Worm (Caenorhabditis elegans) whole organism, dauer: ENCODE measurements around the gene sru-26.
"Not testable (repeated sequence)": the region's sequence is repeated elsewhere in the genome, so short reads cannot be mapped to it uniquely, and the experiment has no call there.

Source experiments
- unc-62 ChIP-seq: sonication (generic microtip); optimal IDR thresholded peaks from 2 replicates; lab custom pipeline; 2017; ENCODE audit warnings: missing biosample characterization, missing genetic modification reagents, missing genetic modification characterization

Gene sru-26

ce11 chrIV:12495196-12495595, 7.9 kb downstream of the sru-26 start, which contains the start of gene sru-20:
Gene sru-20 (plus strand): TSS chrIV:12495496.
- TF ChIP-seq unc-62 (GFP tag; lab: Kevin White, UChicago): no peak

DNA sequence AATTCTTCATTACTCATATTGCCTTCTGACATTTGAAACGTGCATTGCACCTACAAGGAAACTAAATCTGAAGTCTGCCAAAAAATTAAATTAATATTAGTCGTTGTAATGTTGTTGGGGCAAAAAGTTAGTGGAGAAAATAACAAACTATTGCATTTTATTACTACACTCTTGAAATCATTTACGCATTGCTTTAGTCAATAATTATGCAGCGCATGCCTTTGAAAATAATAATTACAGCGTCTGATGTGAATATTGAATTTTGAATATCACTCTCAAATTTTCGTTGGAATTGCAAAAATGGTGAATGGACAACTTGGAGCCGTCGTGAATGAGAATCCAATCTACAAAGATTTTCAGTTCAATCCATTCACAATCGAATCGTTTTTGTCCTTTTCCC, 10.9 kb downstream of the sru-26 start, which contains the start of gene sru-19:
sru-19 (plus strand) TSS at position 301 of the 400 bp plus-strand sequence.
- TF ChIP-seq unc-62 (GFP tag; lab: Kevin White, UChicago): no peak

DNA sequence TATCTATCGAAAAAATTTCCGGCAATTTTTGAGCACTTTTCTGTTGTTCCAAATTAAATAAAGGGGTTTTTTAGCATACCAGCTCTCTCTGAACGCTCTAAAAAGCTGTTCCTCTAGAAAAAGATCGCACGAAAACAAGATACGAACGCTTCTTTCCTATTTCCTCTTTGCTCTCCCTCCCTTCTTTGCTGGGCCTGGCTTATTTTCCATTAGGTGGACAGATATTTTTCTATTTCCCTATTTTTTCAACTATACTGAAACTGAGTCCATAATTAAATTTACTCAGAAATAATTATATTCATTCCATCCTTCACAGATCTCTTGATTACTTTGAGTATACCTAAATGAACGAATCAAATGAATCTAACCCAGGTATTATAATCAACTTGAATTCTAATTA, 14.7 kb downstream of the sru-26 start, which contains the start of gene sru-18:
sru-18 (plus strand) TSS at position 301 of the 400 bp plus-strand sequence.
- no peak for TF ChIP-seq unc-62 (GFP tag; lab: Kevin White, UChicago)

- not testable (repeated sequence) for TF ChIP-seq unc-62 (GFP tag; lab: Kevin White, UChicago)
Observed at ce11 chrIV:12505397-12505796, 18.1 kb downstream of the sru-26 start, which contains the start of gene sru-17. Gene sru-17 (plus strand): TSS chrIV:12505697.

DNA sequence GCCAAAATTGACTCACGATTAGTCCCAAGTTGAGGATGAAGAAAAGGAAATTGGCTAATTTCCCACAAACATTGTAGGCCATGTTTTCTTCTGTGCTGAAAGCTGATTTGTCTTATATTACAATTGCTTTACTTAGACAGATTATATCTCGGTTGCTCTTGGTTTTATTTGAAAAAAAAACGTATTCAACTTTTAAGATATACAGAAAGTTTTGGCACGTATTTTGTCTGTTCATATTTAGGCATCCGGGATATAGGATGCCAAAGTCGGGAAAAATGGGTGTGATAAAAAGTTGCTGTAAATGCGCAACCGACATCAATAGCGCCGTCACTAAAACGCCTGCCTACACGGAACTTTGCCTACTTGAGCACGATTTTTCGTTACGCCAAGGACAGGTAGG, 32.9 kb downstream of the sru-26 start, which contains the start of gene tsp-4:
tsp-4 (minus strand) TSS at position 101 of the 400 bp plus-strand sequence.
- TF ChIP-seq unc-62 (GFP tag; lab: Kevin White, UChicago): no peak

DNA sequence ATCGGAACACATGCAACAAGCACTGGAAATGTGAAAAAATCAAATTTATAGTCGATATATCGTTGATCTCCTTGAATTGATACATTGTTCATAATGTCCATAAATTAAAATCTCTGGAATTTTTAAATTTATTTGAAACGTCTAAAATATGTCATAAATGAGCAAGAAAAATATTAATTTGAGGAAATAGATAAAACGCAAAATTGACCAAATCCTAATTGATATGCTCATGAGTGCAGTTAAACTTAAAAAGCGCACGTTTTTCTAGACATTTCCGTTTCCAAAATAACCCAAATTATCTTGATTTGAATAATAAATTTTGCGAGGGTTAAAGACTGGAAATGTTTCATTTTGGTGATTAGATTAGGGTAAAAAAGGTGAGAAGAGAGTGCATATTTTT, 35.2 kb downstream of the sru-26 start, which contains the start of gene sru-13:
sru-13 (minus strand) TSS at position 101 of the 400 bp plus-strand sequence.
- no peak for TF ChIP-seq unc-62 (GFP tag; lab: Kevin White, UChicago)

- no peak for TF ChIP-seq unc-62 (GFP tag; lab: Kevin White, UChicago)
Observed at ce11 chrIV:12525409-12525808, 38.1 kb downstream of the sru-26 start, which contains the start of gene eak-4. Gene eak-4 (minus strand): TSS chrIV:12525509.

ce11 chrIV:12527217-12527616, 39.9 kb downstream of the sru-26 start, which contains the start of gene F53B2.8:
Gene F53B2.8 (minus strand): TSS chrIV:12527396.
- TF ChIP-seq unc-62 (GFP tag; lab: Kevin White, UChicago): no peak

DNA sequence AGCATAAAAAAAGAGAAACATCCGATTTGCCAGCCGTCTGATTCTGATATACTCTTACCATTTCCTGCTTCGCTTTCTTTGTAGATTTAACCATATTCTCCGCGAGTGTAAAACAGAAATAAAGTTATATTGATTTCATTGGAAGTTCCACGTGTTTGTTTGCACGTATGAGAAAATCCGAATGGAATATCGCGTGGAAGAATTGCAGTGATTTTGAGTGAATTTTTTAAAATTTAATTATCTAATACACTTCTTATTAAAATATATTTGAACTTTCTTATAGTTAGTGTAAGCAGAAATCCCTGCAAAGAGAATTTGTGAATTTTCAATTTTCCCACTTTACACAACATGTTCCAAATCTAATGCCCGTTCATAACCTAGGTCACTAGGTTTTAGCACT, 43.8 kb downstream of the sru-26 start, which contains the start of gene F53B2.5:
F53B2.5 (minus strand) TSS at position 101 of the 400 bp plus-strand sequence.
- no peak for TF ChIP-seq unc-62 (GFP tag; lab: Kevin White, UChicago)

DNA sequence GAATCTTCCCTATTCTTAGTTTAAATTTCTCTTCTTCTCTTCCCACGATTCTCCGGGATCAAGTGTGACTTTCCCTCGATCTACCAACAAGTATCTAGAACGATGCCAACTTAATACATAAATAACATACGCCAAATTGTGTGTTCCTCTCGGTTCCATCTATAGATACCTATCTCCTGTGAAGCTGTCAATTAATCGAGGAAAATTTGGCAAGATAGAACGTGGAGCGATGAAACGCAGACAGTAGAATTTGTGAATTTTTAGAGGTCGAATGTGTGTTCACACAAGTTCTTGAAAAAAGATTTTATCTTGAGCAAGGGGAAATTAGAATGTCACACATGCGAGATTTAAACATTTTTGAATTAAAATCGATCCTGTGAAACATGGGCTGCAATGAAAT, 44.2 kb downstream of the sru-26 start:
- TF ChIP-seq unc-62 (GFP tag; lab: Kevin White, UChicago): no peak

DNA sequence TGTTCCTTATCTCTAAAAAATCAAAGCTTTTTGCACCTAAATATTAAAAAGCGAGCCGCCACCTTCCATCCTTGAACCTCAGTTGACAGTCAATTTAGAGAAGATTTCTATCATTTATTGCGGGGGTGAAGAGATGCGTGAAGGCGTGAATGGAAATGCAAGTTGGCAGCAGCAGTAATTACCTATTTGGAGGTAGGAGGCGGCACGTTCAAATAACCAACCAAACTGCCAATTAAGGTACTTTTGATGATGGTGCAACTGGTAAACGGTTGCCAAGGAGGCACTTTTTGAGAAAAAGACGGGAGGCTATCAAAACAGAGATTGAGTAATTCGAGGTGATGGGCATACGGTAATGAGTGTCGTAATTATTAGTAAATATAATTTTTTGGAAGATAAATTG, 49.1 kb downstream of the sru-26 start:
- no peak for TF ChIP-seq unc-62 (GFP tag; lab: Kevin White, UChicago)

DNA sequence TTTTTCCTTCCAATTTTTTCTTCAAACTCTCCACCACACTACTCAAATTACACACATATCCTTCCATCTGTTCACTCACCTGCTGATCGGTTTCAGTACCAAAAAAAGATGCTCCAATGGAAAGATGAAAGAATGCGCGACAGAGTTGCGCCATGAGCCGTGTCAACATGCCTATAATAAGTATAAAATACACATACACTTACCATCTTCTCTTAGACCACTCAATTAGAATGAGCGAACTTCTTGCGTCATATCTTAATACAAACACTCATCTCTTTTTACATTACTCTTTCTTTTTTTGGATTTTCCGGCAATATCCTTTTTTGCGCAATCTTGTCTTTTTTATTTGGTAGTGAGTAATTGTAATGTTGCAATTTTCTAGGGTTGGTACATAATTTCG, 50.4 kb downstream of the sru-26 start:
- TF ChIP-seq unc-62 (GFP tag; lab: Kevin White, UChicago): no peak
